Worm (Caenorhabditis elegans) whole organism, mixed stage, embryonic: ENCODE results near the gene T04B8.1.

Source experiments
- nhr-2 ChIP-seq: fragments of 150-350 bp; optimal IDR thresholded peaks from 2 replicates; lab custom pipeline; 2014; ENCODE audit warnings: missing biosample characterization, missing genetic modification characterization
- pha-4 ChIP-seq: fragments of 150-350 bp; optimal IDR thresholded peaks from 2 replicates; lab custom pipeline; 2018; ENCODE audit warnings: missing biosample characterization, missing genetic modification reagents, missing genetic modification characterization
- unc-39 ChIP-seq: fragments of 150-350 bp; optimal IDR thresholded peaks from 2 replicates; lab custom pipeline; 2014; ENCODE audit warnings: missing biosample characterization, missing genetic modification characterization
- unc-62 ChIP-seq: fragments of 150-350 bp; optimal IDR thresholded peaks from 2 replicates; lab custom pipeline; 2014; ENCODE audit warnings: missing biosample characterization, missing genetic modification reagents, missing genetic modification characterization

DNA sequence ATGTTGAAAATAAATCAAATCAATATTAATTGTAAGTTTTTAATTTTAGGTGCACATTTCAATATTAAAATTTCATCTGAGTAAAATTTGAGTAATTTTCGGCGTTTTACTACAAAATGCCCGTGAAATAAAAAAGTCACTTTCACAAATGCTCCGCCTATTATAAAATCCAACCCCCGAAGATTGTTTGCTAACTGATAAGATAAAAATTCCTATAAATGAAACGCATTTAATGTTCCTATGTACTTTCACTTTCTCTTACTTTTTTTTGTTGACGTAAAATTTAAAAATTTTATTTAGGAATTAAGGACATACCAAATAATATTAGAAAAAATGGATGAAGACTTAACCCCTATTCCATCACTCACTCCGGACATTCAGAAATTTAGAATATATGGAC, 24.3 kb downstream of the T04B8.1 start, which contains the start of gene sdz-24:
- TF ChIP-seq pha-4 (no peak), unc-39 (tag; lab: Kevin White, UChicago) (no peak), unc-62 (GFP tag; lab: Kevin White, UChicago) (no peak), nhr-2 (tag; lab: Kevin White, UChicago) (no peak)
